Worm (Caenorhabditis elegans): ENCODE data around the gene wrt-10.

The wrt-10 gene

ce11 chrII:7494155-7494554, 40.2 kb downstream of the wrt-10 start, which contains the start of gene R10H1.1 (continued):
- TF ChIP-seq lin-29 (GFP tag; IDR thresholded peaks at IDR 0.05): no peak
- no peak for TF ChIP-seq egl-27 (tag; optimal IDR thresholded peaks at IDR 0.05)

ce11 chrII:7493599-7493998, 40.8 kb downstream of the wrt-10 start, which contains the start of gene nas-23:
TSS of gene nas-23 (minus strand) at chrII:7493699.
- TF ChIP-seq nhr-77 (tag; optimal IDR thresholded peaks at IDR 0.05): no peak
- TF ChIP-seq aha-1 (tag): peak; percentile 73

- TF ChIP-seq lir-3 (tag; optimal IDR thresholded peaks at IDR 0.05): no peak
- no peak for TF ChIP-seq ceh-62 (tag; optimal IDR thresholded peaks at IDR 0.05)
- no peak for TF ChIP-seq spr-1 (tag; optimal IDR thresholded peaks at IDR 0.05)
- TF ChIP-seq lin-13 (GFP tag; optimal IDR thresholded peaks at IDR 0.05): no peak
- no peak for TF ChIP-seq daf-16 (GFP tag; optimal IDR thresholded peaks at IDR 0.05)
- TF ChIP-seq daf-16 (tag; optimal IDR thresholded peaks at IDR 0.05): no peak
- TF ChIP-seq jun-1 (tag; optimal IDR thresholded peaks at IDR 0.05): no peak
- TF ChIP-seq egl-27 (tag; optimal IDR thresholded peaks at IDR 0.05): no peak
- no peak for TF ChIP-seq dpl-1 (GFP tag; optimal IDR thresholded peaks at IDR 0.05)
Measured at ce11 chrII:7489605-7490004, 44.8 kb downstream of the wrt-10 start, which contains the start of gene D1022.9. TSS of gene D1022.9 (minus strand) at chrII:7489705.
